Worm (Caenorhabditis elegans): ENCODE results near the gene C07E3.4.

C07E3.4 gene

ce11 chrII:10384680-10385383 lies 24.2 kb downstream of the C07E3.4 start, which contains the start of gene ztf-27:
Gene ztf-27, plus strand, starts transcription at chrII:10385333.
- TF ChIP-seq gmeb-1 (tag; optimal IDR thresholded peaks at IDR 0.05) = peak; percentile 8
- peak; percentile 6 for TF ChIP-seq fos-1 (tag; optimal IDR thresholded peaks at IDR 0.05)
- no peak for TF ChIP-seq aly-2 (tag; optimal IDR thresholded peaks at IDR 0.05)
- no peak for TF ChIP-seq unc-55 (GFP tag; optimal IDR thresholded peaks at IDR 0.05)
- TF ChIP-seq elt-3 (tag; optimal IDR thresholded peaks at IDR 0.05) = no peak
- no peak for TF ChIP-seq snpc-4 (tag; optimal IDR thresholded peaks at IDR 0.05)
- peak; percentile 37 for TF ChIP-seq blmp-1 (tag; optimal IDR thresholded peaks at IDR 0.05; ENCODE audit: insufficient read depth)
- TF ChIP-seq F13H6.1 (tag; optimal IDR thresholded peaks at IDR 0.05) = peak; percentile 43
- TF ChIP-seq sma-3 (GFP tag; optimal IDR thresholded peaks at IDR 0.05) = peak; percentile 45
- TF ChIP-seq crh-2 (tag; optimal IDR thresholded peaks at IDR 0.05) = peak; percentile 85
- TF ChIP-seq lin-11 (tag; optimal IDR thresholded peaks at IDR 0.05) = no peak
- no peak for TF ChIP-seq egl-27 (tag; optimal IDR thresholded peaks at IDR 0.05)
- TF ChIP-seq nhr-11 (tag; optimal IDR thresholded peaks at IDR 0.05) = no peak
- no peak for TF ChIP-seq dmd-4 (tag; optimal IDR thresholded peaks at IDR 0.05)
- TF ChIP-seq nhr-129 (tag; optimal IDR thresholded peaks at IDR 0.05) = peak; percentile 50
- peak; percentile 48 for TF ChIP-seq nhr-25 (tag; optimal IDR thresholded peaks at IDR 0.05)

ce11 chrII:10388041-10388706 lies 27.6 kb downstream of the C07E3.4 start:
- peak; percentile 94 for TF ChIP-seq R02D3.7 (tag; optimal IDR thresholded peaks at IDR 0.05)
- no peak for TF ChIP-seq lin-39 (tag; optimal IDR thresholded peaks at IDR 0.05)
- TF ChIP-seq sma-9 (GFP tag; optimal IDR thresholded peaks at IDR 0.05) = peak; percentile 67
- no peak for TF ChIP-seq sma-9 (tag; optimal IDR thresholded peaks at IDR 0.05)
- TF ChIP-seq zag-1 (tag; optimal IDR thresholded peaks at IDR 0.05) = no peak
- TF ChIP-seq unc-62 (GFP tag; optimal IDR thresholded peaks at IDR 0.05) = no peak
- TF ChIP-seq mab-5 (tag; optimal IDR thresholded peaks at IDR 0.05) = peak; percentile 41
- TF ChIP-seq gmeb-1 (tag; optimal IDR thresholded peaks at IDR 0.05) = peak; percentile 69
- TF ChIP-seq nhr-23 (tag; optimal IDR thresholded peaks at IDR 0.05) = no peak
- peak; percentile 50 for TF ChIP-seq ama-1 (optimal IDR thresholded peaks at IDR 0.05)
- TF ChIP-seq F13H6.1 (tag; optimal IDR thresholded peaks at IDR 0.05) = peak; percentile 79
- TF ChIP-seq nhr-237 (tag; optimal IDR thresholded peaks at IDR 0.05) = no peak
- TF ChIP-seq sem-4 (tag; optimal IDR thresholded peaks at IDR 0.05) = peak; percentile 90
- TF ChIP-seq elt-3 (tag; optimal IDR thresholded peaks at IDR 0.05) = no peak
- peak; percentile 32 for TF ChIP-seq nhr-6 (tag; optimal IDR thresholded peaks at IDR 0.05)
- TF ChIP-seq aly-2 (tag; optimal IDR thresholded peaks at IDR 0.05) = no peak
- peak; percentile 74 for TF ChIP-seq lin-13 (GFP tag; optimal IDR thresholded peaks at IDR 0.05)
- TF ChIP-seq egl-27 (tag; optimal IDR thresholded peaks at IDR 0.05) = peak; percentile 31
- no peak for TF ChIP-seq mbf-1 (tag; optimal IDR thresholded peaks at IDR 0.05)
- peak; percentile 7 for TF ChIP-seq ZK546.5 (tag; optimal IDR thresholded peaks at IDR 0.05)
- no peak for TF ChIP-seq dmd-4 (tag; optimal IDR thresholded peaks at IDR 0.05)
- no peak for TF ChIP-seq nhr-77 (tag; optimal IDR thresholded peaks at IDR 0.05)
- no peak for TF ChIP-seq blmp-1 (tag; optimal IDR thresholded peaks at IDR 0.05; ENCODE audit: insufficient read depth)
- TF ChIP-seq lin-11 (tag; optimal IDR thresholded peaks at IDR 0.05) = peak; percentile 33
- peak; percentile 58 for TF ChIP-seq nhr-21 (tag; optimal IDR thresholded peaks at IDR 0.05)
- no peak for TF ChIP-seq ceh-16 (tag; optimal IDR thresholded peaks at IDR 0.05)
- peak; percentile 14 to 86 for TF ChIP-seq lsy-2 (tag; optimal IDR thresholded peaks at IDR 0.05)
- TF ChIP-seq Y55F3AM.14 (GFP tag; optimal IDR thresholded peaks at IDR 0.05) = no peak
- peak; percentile 83 for TF ChIP-seq sma-3 (GFP tag; optimal IDR thresholded peaks at IDR 0.05)
- no peak for TF ChIP-seq ztf-11 (tag; optimal IDR thresholded peaks at IDR 0.05)
- TF ChIP-seq unc-55 (GFP tag; optimal IDR thresholded peaks at IDR 0.05) = peak; percentile 75
- TF ChIP-seq C34F6.9 (tag; optimal IDR thresholded peaks at IDR 0.05) = peak; percentile 76
- TF ChIP-seq alr-1 (tag; optimal IDR thresholded peaks at IDR 0.05) = no peak
- no peak for TF ChIP-seq nhr-12 (tag; optimal IDR thresholded peaks at IDR 0.05)
- peak; percentile 73 for TF ChIP-seq crh-2 (tag; optimal IDR thresholded peaks at IDR 0.05)
- no peak for TF ChIP-seq unc-39 (tag; optimal IDR thresholded peaks at IDR 0.05)
- TF ChIP-seq skn-1 (tag; optimal IDR thresholded peaks at IDR 0.05) = no peak
- TF ChIP-seq snpc-4 (tag; optimal IDR thresholded peaks at IDR 0.05) = peak; percentile 24
- peak; percentile 75 for TF ChIP-seq ztf-4 (tag; optimal IDR thresholded peaks at IDR 0.05)
- no peak for TF ChIP-seq elt-1 (tag; optimal IDR thresholded peaks at IDR 0.05)
- no peak for TF ChIP-seq ceh-82 (tag; optimal IDR thresholded peaks at IDR 0.05)
- peak; percentile 76 for TF ChIP-seq nhr-25 (tag; optimal IDR thresholded peaks at IDR 0.05)
- TF ChIP-seq fos-1 (tag; optimal IDR thresholded peaks at IDR 0.05) = peak; percentile 64
- no peak for TF ChIP-seq peb-1 (tag; optimal IDR thresholded peaks at IDR 0.05)
- TF ChIP-seq ztf-1 (GFP tag; conservative IDR thresholded peaks at IDR 0.05) = no peak
- TF ChIP-seq nhr-11 (tag; optimal IDR thresholded peaks at IDR 0.05) = no peak
- no peak for TF ChIP-seq mdl-1 (tag; optimal IDR thresholded peaks at IDR 0.05)
- TF ChIP-seq nhr-129 (tag; optimal IDR thresholded peaks at IDR 0.05) = peak; percentile 27
